Worm (Caenorhabditis elegans) whole organism, L1 larva: Measurements from ENCODE around the gene F26F4.12.

Experiments used
- C04F5.9 ChIP-seq: sonication (generic microtip); optimal IDR thresholded peaks from 2 replicates; lab custom pipeline; 2016; ENCODE audit warnings: missing genetic modification characterization, missing compliant biosample characterization
- C34B4.2 ChIP-seq: sonication (generic microtip); optimal IDR thresholded peaks from 2 replicates; lab custom pipeline; 2017; ENCODE audit warnings: mild to moderate bottlenecking, missing genetic modification characterization, missing compliant biosample characterization
- F16B12.6 ChIP-seq: fragments of 150-350 bp; optimal IDR thresholded peaks from 2 replicates; lab custom pipeline; 2014; ENCODE audit warnings: missing biosample characterization, missing genetic modification characterization
- Y116A8C.19 ChIP-seq: sonication (generic microtip); optimal IDR thresholded peaks from 2 replicates; lab custom pipeline; 2016; ENCODE audit warnings: missing compliant biosample characterization, missing genetic modification characterization, borderline replicate concordance
- aha-1 ChIP-seq: fragments of 150-350 bp; optimal IDR thresholded peaks from 2 replicates; lab custom pipeline; 2014; ENCODE audit warnings: missing biosample characterization, missing genetic modification characterization
- alr-1 ChIP-seq: fragments of 200-800 bp; sonication (Bioruptor generic); optimal IDR thresholded peaks from 2 replicates; lab custom pipeline; 2018; ENCODE audit warnings: borderline replicate concordance, mild to moderate bottlenecking, missing genetic modification characterization, missing compliant biosample characterization
- ama-1 ChIP-seq: fragments of 150-350 bp; optimal IDR thresholded peaks from 2 replicates; lab custom pipeline; 2014
- blmp-1 ChIP-seq: fragments of 150-350 bp; optimal IDR thresholded peaks from 2 replicates; lab custom pipeline; 2014; ENCODE audit warnings: missing biosample characterization, missing genetic modification characterization
- ceh-8 ChIP-seq: fragments of 200-800 bp; sonication (Bioruptor generic); optimal IDR thresholded peaks from 2 replicates; lab custom pipeline; 2018; ENCODE audit warnings: mild to moderate bottlenecking, missing genetic modification characterization, moderate library complexity, missing compliant biosample characterization
- ces-1 ChIP-seq: fragments of 150-350 bp; optimal IDR thresholded peaks from 2 replicates; lab custom pipeline; 2014; ENCODE audit warnings: missing biosample characterization, missing genetic modification reagents, missing genetic modification characterization
- dpl-1 ChIP-seq, 3 experiments: fragments of 150-350 bp in 2 of 3; sonication (generic microtip) in 1 of 3; optimal IDR thresholded peaks; 2 replicates each; lab custom pipeline; 2014 to 2017; ENCODE audit warnings: missing biosample characterization in 3 of 3, missing genetic modification characterization in 3 of 3, missing genetic modification reagents in 3 of 3
- efl-3 ChIP-seq: fragments of 200-800 bp; sonication (Bioruptor generic); optimal IDR thresholded peaks from 2 replicates; lab custom pipeline; 2018; ENCODE audit warnings: mild to moderate bottlenecking, missing genetic modification characterization, missing compliant biosample characterization
- egl-13 ChIP-seq: sonication (generic microtip); optimal IDR thresholded peaks from 2 replicates; lab custom pipeline; 2016; ENCODE audit warnings: missing genotype, missing genetic modification reagents, missing genetic modification characterization, missing compliant biosample characterization
- egl-27 ChIP-seq, 2 experiments: fragments of 150-350 bp in 1 of 2; sonication (generic microtip); optimal IDR thresholded peaks; 3 replicates each; lab custom pipeline; 2017 to 2018; ENCODE audit warnings: missing biosample characterization in 2 of 2, missing genetic modification characterization in 2 of 2, missing genetic modification reagents in 2 of 2
- elt-3 ChIP-seq, 6 experiments: fragments of 150-350 bp in 1 of 6; sonication (generic microtip); optimal IDR thresholded peaks; 2 replicates each; lab custom pipeline; 2017 to 2018; ENCODE audit warnings: missing biosample characterization in 6 of 6, missing genetic modification characterization in 6 of 6, inconsistent platforms in 1 of 6
- ets-5 ChIP-seq: fragments of 200-800 bp; sonication (Bioruptor generic); IDR thresholded peaks from 2 replicates; pipeline ENCODE4 v1.3.6; 2022; ENCODE audit warnings: missing genetic modification characterization, missing compliant biosample characterization
- fkh-10 ChIP-seq: sonication (generic microtip); optimal IDR thresholded peaks from 2 replicates; lab custom pipeline; 2017; ENCODE audit warnings: missing biosample characterization, missing genetic modification reagents, missing genetic modification characterization
- fos-1 ChIP-seq: fragments of 150-350 bp; optimal IDR thresholded peaks from 2 replicates; lab custom pipeline; 2014; ENCODE audit warnings: missing biosample characterization, missing genetic modification characterization
- isw-1 ChIP-seq: fragments of 200-800 bp; sonication (Bioruptor generic); IDR thresholded peaks from 2 replicates; pipeline ENCODE4 v1.3.6; 2022; ENCODE audit warnings: missing genetic modification characterization, missing compliant biosample characterization
- lin-13 ChIP-seq: fragments of 150-350 bp; optimal IDR thresholded peaks from 2 replicates; lab custom pipeline; 2014; ENCODE audit warnings: missing biosample characterization, missing genetic modification reagents, missing genetic modification characterization
- lin-14 ChIP-seq: fragments of 200-800 bp; sonication (Bioruptor generic); optimal IDR thresholded peaks from 2 replicates; lab custom pipeline; 2018; ENCODE audit warnings: mild to moderate bottlenecking, missing genetic modification characterization, moderate library complexity, missing compliant biosample characterization
- lin-15B ChIP-seq: fragments of 150-350 bp; sonication (generic microtip); optimal IDR thresholded peaks from 3 replicates; lab custom pipeline; 2014; ENCODE audit warnings: missing biosample characterization, missing genetic modification characterization
- lin-35 ChIP-seq, 2 experiments: fragments of 150-350 bp; optimal IDR thresholded peaks; 2 replicates each; lab custom pipeline; 2014; ENCODE audit warnings: missing biosample characterization in 2 of 2, missing genetic modification characterization in 2 of 2, missing genetic modification reagents in 2 of 2
- mdl-1 ChIP-seq, 2 experiments: fragments of 150-350 bp; optimal IDR thresholded peaks; 2 replicates each; lab custom pipeline; 2014 to 2017; ENCODE audit warnings: missing biosample characterization in 2 of 2, missing genetic modification characterization in 2 of 2, inconsistent platforms in 1 of 2
- mef-2 ChIP-seq: fragments of 150-350 bp; optimal IDR thresholded peaks from 2 replicates; lab custom pipeline; 2014; ENCODE audit warnings: missing biosample characterization, missing genetic modification characterization
- mep-1 ChIP-seq: fragments of 150-350 bp; optimal IDR thresholded peaks from 2 replicates; lab custom pipeline; 2014; ENCODE audit warnings: missing biosample characterization, missing genetic modification characterization
- nhr-12 ChIP-seq: sonication (generic microtip); optimal IDR thresholded peaks from 2 replicates; lab custom pipeline; 2017; ENCODE audit warnings: missing biosample characterization, missing genetic modification characterization
- nhr-19 ChIP-seq: fragments of 200-800 bp; sonication (Bioruptor generic); conservative IDR thresholded peaks from 2 replicates; pipeline ENCODE4 v1.3.6; 2022; ENCODE audit warnings: missing genetic modification characterization, missing compliant biosample characterization
- nhr-71 ChIP-seq: sonication (generic microtip); optimal IDR thresholded peaks from 2 replicates; lab custom pipeline; 2016; ENCODE audit warnings: mild to moderate bottlenecking, missing genetic modification characterization, moderate library complexity, missing compliant biosample characterization
- nhr-76 ChIP-seq: sonication (generic microtip); optimal IDR thresholded peaks from 2 replicates; lab custom pipeline; 2017; ENCODE audit warnings: missing biosample characterization, missing genetic modification characterization
- nhr-84 ChIP-seq: sonication (generic microtip); optimal IDR thresholded peaks from 2 replicates; lab custom pipeline; 2017; ENCODE audit warnings: missing biosample characterization, missing genetic modification characterization
- nhr-85 ChIP-seq: sonication (generic microtip); peaks from one replicate; lab custom pipeline; 2016; ENCODE audit warnings: missing genetic modification characterization, inconsistent platforms, missing compliant biosample characterization
- pag-3 ChIP-seq: sonication (generic microtip); optimal IDR thresholded peaks from 2 replicates; lab custom pipeline; 2017; ENCODE audit warnings: missing genetic modification characterization, mild to moderate bottlenecking, missing compliant biosample characterization, antibody characterized with exemption, borderline replicate concordance; ENCODE audit not compliant: insufficient read depth
- pax-3 ChIP-seq: fragments of 200-800 bp; sonication (Bioruptor generic); optimal IDR thresholded peaks from 2 replicates; lab custom pipeline; 2018; ENCODE audit warnings: mild to moderate bottlenecking, missing genetic modification characterization, moderate library complexity, missing compliant biosample characterization
- pqm-1 ChIP-seq: sonication (generic microtip); optimal IDR thresholded peaks from 3 replicates; lab custom pipeline; 2017; ENCODE audit warnings: missing biosample characterization, missing genetic modification characterization
- snpc-4 ChIP-seq: fragments of 150-350 bp; optimal IDR thresholded peaks from 2 replicates; lab custom pipeline; 2014; ENCODE audit warnings: missing biosample characterization, missing genetic modification characterization
- snu-23 ChIP-seq: sonication (generic microtip); optimal IDR thresholded peaks from 2 replicates; lab custom pipeline; 2016; ENCODE audit warnings: missing genetic modification characterization, missing compliant biosample characterization
- sox-4 ChIP-seq: sonication (generic microtip); optimal IDR thresholded peaks from 2 replicates; lab custom pipeline; 2016; ENCODE audit warnings: missing genetic modification characterization, missing compliant biosample characterization
- sup-37 ChIP-seq: fragments of 200-800 bp; sonication (Bioruptor generic); optimal IDR thresholded peaks from 2 replicates; lab custom pipeline; 2018; ENCODE audit warnings: mild to moderate bottlenecking, missing genetic modification characterization, missing compliant biosample characterization
- swsn-7 ChIP-seq: sonication (generic microtip); optimal IDR thresholded peaks from 2 replicates; lab custom pipeline; 2016; ENCODE audit warnings: missing genetic modification characterization, missing compliant biosample characterization
- tlp-1 ChIP-seq: fragments of 150-350 bp; optimal IDR thresholded peaks from 2 replicates; lab custom pipeline; 2014; ENCODE audit warnings: missing biosample characterization, missing genetic modification characterization
- unc-130 ChIP-seq: fragments of 150-350 bp; optimal IDR thresholded peaks from 2 replicates; lab custom pipeline; 2017; ENCODE audit warnings: missing biosample characterization, missing genetic modification characterization, inconsistent platforms
- unc-62 ChIP-seq: fragments of 150-350 bp; optimal IDR thresholded peaks from 2 replicates; lab custom pipeline; 2014; ENCODE audit warnings: missing biosample characterization, missing genetic modification reagents, missing genetic modification characterization
- unc-98 ChIP-seq: fragments of 200-800 bp; sonication (Bioruptor generic); IDR thresholded peaks from 2 replicates; pipeline ENCODE4 v1.3.6; 2022; ENCODE audit warnings: missing genetic modification characterization, missing compliant biosample characterization
- vab-15 ChIP-seq: sonication (generic microtip); optimal IDR thresholded peaks from 2 replicates; lab custom pipeline; 2017; ENCODE audit warnings: missing genotype, mild to moderate bottlenecking, missing genetic modification characterization, missing compliant biosample characterization
- xbp-1 ChIP-seq: sonication (generic microtip); optimal IDR thresholded peaks from 2 replicates; lab custom pipeline; 2016; ENCODE audit warnings: missing genetic modification characterization, missing compliant biosample characterization
- zip-4 ChIP-seq: fragments of 200-800 bp; sonication (Bioruptor generic); optimal IDR thresholded peaks from 2 replicates; lab custom pipeline; 2018; ENCODE audit warnings: mild to moderate bottlenecking, missing genetic modification characterization, moderate library complexity, missing compliant biosample characterization
- ztf-11 ChIP-seq, 2 experiments: sonication (generic microtip); optimal IDR thresholded peaks; 2 replicates each; lab custom pipeline; 2016 to 2017; ENCODE audit warnings: missing genetic modification characterization in 2 of 2, missing biosample characterization in 1 of 2, missing compliant biosample characterization in 1 of 2
- ztf-4 ChIP-seq: fragments of 150-350 bp; optimal IDR thresholded peaks from 2 replicates; lab custom pipeline; 2014; ENCODE audit warnings: missing biosample characterization, missing genetic modification characterization

The F26F4.12 gene

DNA sequence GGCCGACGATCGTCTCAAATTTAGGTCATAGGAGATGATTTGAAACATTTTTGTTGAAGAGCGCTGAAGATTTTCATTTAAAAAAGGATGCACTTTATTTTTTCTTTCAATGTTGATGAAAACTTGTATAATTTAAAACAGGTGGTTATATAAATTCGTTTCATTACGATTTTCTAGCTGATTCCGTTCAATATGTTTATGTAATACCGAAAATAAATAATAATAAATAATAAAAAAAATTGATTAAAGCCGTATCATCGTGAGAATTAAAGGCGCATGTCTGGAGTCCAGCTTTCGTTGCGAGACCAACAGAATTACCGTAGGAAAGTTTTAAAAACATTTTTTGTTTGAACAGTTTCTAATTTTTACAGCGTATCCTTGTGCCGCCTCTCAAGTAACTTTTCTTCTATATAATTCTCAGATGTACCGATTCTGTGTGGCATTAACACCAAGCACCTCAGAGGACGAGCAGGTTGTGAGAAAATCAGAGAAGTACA is 22.4 kb upstream of the F26F4.12 start, which contains the start of the genes C26E6.12 and eri-9:
C26E6.12 (minus strand) TSS at position 51 of the 497 bp plus-strand sequence.
eri-9 (plus strand) TSS at position 248 of the 497 bp plus-strand sequence.
- TF ChIP-seq Y116A8C.19 (tag; lab: Kevin White, UChicago): no peak
- TF ChIP-seq dpl-1 (GFP tag; optimal IDR thresholded peaks at IDR 0.05; lab: Kevin White, UChicago): peak in 1 of 3 experiments; percentile 26

DNA sequence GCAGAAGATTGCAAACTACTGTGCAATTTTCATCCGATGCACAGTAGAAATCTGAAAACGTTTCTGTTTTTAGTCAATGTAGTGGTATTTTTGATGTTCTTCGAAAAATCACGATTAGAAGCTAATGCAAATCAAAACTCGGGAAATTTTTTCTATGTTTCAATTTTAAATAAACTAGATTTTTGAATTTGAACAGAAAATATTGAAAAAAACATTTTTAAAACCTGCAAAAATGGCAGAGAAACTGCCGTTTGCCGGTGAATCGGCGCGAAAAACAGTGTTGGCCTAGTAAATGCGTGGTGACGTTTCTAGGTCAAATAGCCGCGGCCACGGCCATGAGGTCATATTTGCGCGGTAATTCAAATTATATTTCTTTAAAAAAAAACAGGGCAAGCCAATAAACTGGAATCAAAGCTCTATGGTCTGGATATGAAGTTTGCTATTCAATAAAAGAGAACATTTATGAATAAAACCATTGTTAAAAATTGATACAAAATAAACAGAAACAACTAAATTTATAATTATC is 20.4 kb upstream of the F26F4.12 start, which contains the start of gene set-2:
set-2 (minus strand) TSS at position 51 of the 526 bp plus-strand sequence.
- TF ChIP-seq F16B12.6 (tag; lab: Kevin White, UChicago) (peak; percentile 54), xbp-1 (peak; percentile 75), vab-15 (tag; lab: Kevin White, UChicago) (no peak), unc-98 (GFP tag; lab: Robert Waterston, UW) (peak; percentile 81), mef-2 (no peak), mdl-1 (tag; optimal IDR thresholded peaks at IDR 0.05; lab: Kevin White, UChicago) (no peak), lin-15B (peak; percentile 73), alr-1 (tag; lab: Kevin White, UChicago) (no peak), pag-3 (no peak), C34B4.2 (tag; lab: Kevin White, UChicago) (no peak), ztf-4 (tag; lab: Kevin White, UChicago) (no peak), nhr-84 (tag; lab: Kevin White, UChicago) (no peak), lin-35 (GFP tag; optimal IDR thresholded peaks at IDR 0.05; lab: Kevin White, UChicago) (peak; percentile 95 to 96), aha-1 (no peak), swsn-7 (tag; lab: Kevin White, UChicago) (peak; percentile 54), dpl-1 (GFP tag; optimal IDR thresholded peaks at IDR 0.05; lab: Kevin White, UChicago) (peak; percentile 87 to 93 (median 92)), mep-1 (tag; lab: Kevin White, UChicago) (peak; percentile 55), pqm-1 (tag; lab: Kevin White, UChicago) (no peak), zip-4 (no peak), lin-13 (GFP tag; lab: Kevin White, UChicago) (peak; percentile 39), fos-1 (no peak), egl-13 (tag; lab: Kevin White, UChicago) (peak; percentile 73), blmp-1 (peak; percentile 44), nhr-19 (GFP tag; lab: Robert Waterston, UW) (peak; percentile 76), snu-23 (GFP tag; lab: Kevin White, UChicago) (peak; percentile 74), ceh-8 (GFP tag; lab: Kevin White, UChicago) (no peak), nhr-85 (peak; percentile 87), tlp-1 (tag; lab: Kevin White, UChicago) (no peak), efl-3 (no peak), ces-1 (GFP tag; lab: Kevin White, UChicago) (no peak), elt-3 (tag; optimal IDR thresholded peaks at IDR 0.05; lab: Kevin White, UChicago) (no peak), nhr-12 (no peak), snpc-4 (peak; percentile 38), isw-1 (GFP tag; lab: Robert Waterston, UW) (peak; percentile 70), unc-130 (tag; lab: Kevin White, UChicago) (no peak), lin-14 (GFP tag; lab: Kevin White, UChicago) (peak; percentile 63), ama-1 (lab: Kevin White, UChicago) (no peak), ets-5 (GFP tag; lab: Robert Waterston, UW) (no peak), nhr-76 (tag; lab: Kevin White, UChicago) (no peak), C04F5.9 (peak; percentile 47), ztf-11 (tag; optimal IDR thresholded peaks at IDR 0.05; lab: Kevin White, UChicago) (peak in 1 of 2 experiments; percentile 88), sup-37 (GFP tag; lab: Kevin White, UChicago) (no peak), sox-4 (tag; lab: Kevin White, UChicago) (peak; percentile 70), pax-3 (tag; lab: Kevin White, UChicago) (peak; percentile 78), fkh-10 (GFP tag; lab: Kevin White, UChicago) (no peak), egl-27 (tag; optimal IDR thresholded peaks at IDR 0.05; lab: Kevin White, UChicago) (no peak), unc-62 (no peak), nhr-71 (tag; lab: Kevin White, UChicago) (peak; percentile 84)
